Worm (Caenorhabditis elegans): ENCODE measurements around the gene C45E5.1.

The C45E5.1 gene

DNA sequence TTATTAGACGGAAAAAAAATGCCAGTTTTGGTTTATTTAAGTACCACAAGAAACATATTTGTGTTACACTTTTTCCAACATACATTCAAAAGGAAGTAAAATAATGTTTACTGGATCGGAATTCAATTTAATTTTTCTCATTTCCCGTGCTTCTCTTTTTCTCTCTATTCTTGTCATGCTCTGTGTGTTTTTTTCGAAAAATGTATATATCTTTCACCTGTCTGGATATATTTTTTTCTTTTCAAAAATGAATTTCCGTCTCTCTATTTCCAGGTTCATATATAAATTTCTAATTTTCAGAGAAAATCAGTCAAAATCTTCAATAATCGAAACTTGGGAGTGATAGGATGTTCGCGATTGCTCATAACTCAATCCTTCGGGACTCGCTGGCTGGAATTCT, 18.9 kb upstream of the C45E5.1 start, which contains the start of gene H35B03.1:
Gene H35B03.1 (plus strand): TSS at position 301 of the 400 bp plus-strand sequence.
- no peak for TF ChIP-seq mes-4 (tag; optimal IDR thresholded peaks at IDR 0.05)
- no peak for TF ChIP-seq T26A5.8 (tag; optimal IDR thresholded peaks at IDR 0.05)
- no peak for TF ChIP-seq ztf-18 (tag; optimal IDR thresholded peaks at IDR 0.05)
- TF ChIP-seq Y56A3A.18 (GFP tag; IDR thresholded peaks at IDR 0.05), result no peak
- no peak for TF ChIP-seq sptf-2 (GFP tag; optimal IDR thresholded peaks at IDR 0.05)
- no peak for TF ChIP-seq nhr-90 (tag; optimal IDR thresholded peaks at IDR 0.05)
- TF ChIP-seq sea-2 (GFP tag; IDR thresholded peaks at IDR 0.05), result no peak
- no peak for TF ChIP-seq lag-1 (GFP tag; IDR thresholded peaks at IDR 0.05)
- TF ChIP-seq hsf-1 (GFP tag; IDR thresholded peaks at IDR 0.05), result no peak
- no peak for TF ChIP-seq ceh-27 (GFP tag; optimal IDR thresholded peaks at IDR 0.05)
- no peak for TF ChIP-seq madf-6 (GFP tag; IDR thresholded peaks at IDR 0.05)
- no peak for TF ChIP-seq F23B12.7 (tag; optimal IDR thresholded peaks at IDR 0.05; ENCODE audit: insufficient read depth)
- no peak for TF ChIP-seq hmg-20 (GFP tag; IDR thresholded peaks at IDR 0.05)
- TF ChIP-seq madf-3 (GFP tag; IDR thresholded peaks at IDR 0.05), result no peak
- no peak for TF ChIP-seq F52B5.7 (tag; optimal IDR thresholded peaks at IDR 0.05)
- TF ChIP-seq K11D2.4 (GFP tag; IDR thresholded peaks at IDR 0.05), result no peak
- no peak for TF ChIP-seq attf-5 (GFP tag; optimal IDR thresholded peaks at IDR 0.05)
- no peak for TF ChIP-seq mxl-1 (tag; optimal IDR thresholded peaks at IDR 0.05)
- no peak for TF ChIP-seq nhr-80 (tag; optimal IDR thresholded peaks at IDR 0.05)

DNA sequence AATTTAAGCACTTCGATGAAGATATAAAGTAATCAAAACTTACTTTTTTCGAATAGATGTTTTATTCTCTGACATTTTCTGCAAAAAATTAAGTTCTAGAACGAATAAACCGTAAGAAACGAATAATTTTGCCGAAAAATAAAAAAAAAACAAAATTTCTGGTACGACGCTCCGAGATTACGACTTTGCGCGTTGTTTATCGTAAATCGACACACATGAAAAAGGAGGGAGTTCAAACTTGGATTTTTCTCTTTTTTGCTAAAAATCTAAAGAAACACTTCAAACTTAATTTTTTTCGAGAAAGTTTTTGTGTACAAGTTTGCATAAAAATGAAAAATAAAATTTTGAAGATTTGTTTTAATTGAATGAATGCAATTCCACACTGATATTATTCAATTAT, 12.6 kb upstream of the C45E5.1 start, which contains the start of gene H35B03.2:
Gene H35B03.2 (minus strand): TSS at position 78 of the 400 bp plus-strand sequence.
- TF ChIP-seq nhr-120 (GFP tag; IDR thresholded peaks at IDR 0.05) (no peak), attf-3 (GFP tag; conservative IDR thresholded peaks at IDR 0.05) (peak; percentile 97), F23B12.7 (tag; optimal IDR thresholded peaks at IDR 0.05; ENCODE audit: insufficient read depth) (peak; percentile 57), Y79H2A.3 (GFP tag; conservative IDR thresholded peaks at IDR 0.05) (no peak), lin-54 (GFP tag; optimal IDR thresholded peaks at IDR 0.05) (peak; percentile 92), dpl-1 (GFP tag; optimal IDR thresholded peaks at IDR 0.05) (peak; percentile 79), T07F8.4 (tag; optimal IDR thresholded peaks at IDR 0.05) (no peak), efl-1 (GFP tag; optimal IDR thresholded peaks at IDR 0.05) (peak; percentile 72), pha-4 (tag; optimal IDR thresholded peaks at IDR 0.05) (no peak), mel-28 (tag; optimal IDR thresholded peaks at IDR 0.05; ENCODE audit: borderline replicate concordance) (no peak), snpc-4 (GFP tag; optimal IDR thresholded peaks at IDR 0.05) (peak; percentile 52), snpc-4 (tag; optimal IDR thresholded peaks at IDR 0.05) (peak in 3 of 4 experiments; percentile 80 to 86 (median 83)), lin-35 (GFP tag; optimal IDR thresholded peaks at IDR 0.05) (peak in 2 of 3 experiments; percentile 14 to 92)

DNA sequence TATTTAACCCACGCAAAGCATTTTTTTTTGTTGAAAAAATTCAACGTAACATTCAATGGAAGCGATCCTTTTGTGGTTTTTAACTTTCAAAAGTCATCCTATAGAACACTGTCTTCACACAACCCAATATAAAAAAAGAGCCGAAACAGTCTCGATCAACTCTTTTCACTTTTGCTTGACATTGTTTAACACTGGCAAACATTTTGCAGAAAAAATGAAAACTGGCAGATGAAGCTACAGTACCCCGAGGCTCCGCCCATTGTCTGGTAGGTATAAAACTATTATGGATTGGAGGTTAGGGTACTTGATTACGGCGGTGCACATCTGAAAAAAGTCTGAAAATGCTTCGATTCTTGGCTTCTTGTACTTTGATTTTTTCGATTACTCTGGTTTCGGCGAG, 9.5 kb upstream of the C45E5.1 start, which contains the start of gene cpg-18:
Gene cpg-18 (plus strand): TSS at position 301 of the 400 bp plus-strand sequence.
- TF ChIP-seq chd-7 (tag; optimal IDR thresholded peaks at IDR 0.05), result no peak
- TF ChIP-seq rpc-1 (optimal IDR thresholded peaks at IDR 0.05), result no peak
- TF ChIP-seq rpc-1 (tag; optimal IDR thresholded peaks at IDR 0.05), result no peak
- TF ChIP-seq Y67H2A.10 (GFP tag; conservative IDR thresholded peaks at IDR 0.05), result no peak
- no peak for TF ChIP-seq ztf-26 (tag; optimal IDR thresholded peaks at IDR 0.05)
- TF ChIP-seq snpc-4 (GFP tag; optimal IDR thresholded peaks at IDR 0.05), result no peak
- TF ChIP-seq snpc-4 (tag; optimal IDR thresholded peaks at IDR 0.05), result no peak
- no peak for TF ChIP-seq Y95B8A.8 (GFP tag; IDR thresholded peaks at IDR 0.05)
- no peak for TF ChIP-seq Y79H2A.3 (GFP tag; conservative IDR thresholded peaks at IDR 0.05)
- no peak for TF ChIP-seq sptf-2 (GFP tag; optimal IDR thresholded peaks at IDR 0.05)
- TF ChIP-seq madf-10 (tag; optimal IDR thresholded peaks at IDR 0.05), result no peak
- TF ChIP-seq efl-1 (GFP tag; optimal IDR thresholded peaks at IDR 0.05), result no peak
- TF ChIP-seq ceh-91 (GFP tag; IDR thresholded peaks at IDR 0.05), result no peak
- no peak for TF ChIP-seq nfya-1 (tag; optimal IDR thresholded peaks at IDR 0.05; ENCODE audit: borderline replicate concordance, insufficient read depth)
- TF ChIP-seq cebp-2 (GFP tag; IDR thresholded peaks at IDR 0.05), result no peak

Measured in whole organism, young adult.